Worm (Caenorhabditis elegans) whole organism, late embryonic: Measurements from ENCODE around the gene cwp-1.

ENCODE experiments used
- F13H6.1 ChIP-seq: sonication (generic microtip); optimal IDR thresholded peaks from 2 replicates; lab custom pipeline; 2016; ENCODE audit warnings: missing genetic modification characterization, missing compliant biosample characterization
- ahr-1 ChIP-seq: sonication (generic microtip); optimal IDR thresholded peaks from 2 replicates; lab custom pipeline; 2016; ENCODE audit warnings: missing genetic modification characterization, missing compliant biosample characterization
- ama-1 ChIP-seq: fragments of 150-350 bp; optimal IDR thresholded peaks from 2 replicates; lab custom pipeline; 2014
- eyg-1 ChIP-seq: sonication (generic microtip); optimal IDR thresholded peaks from 2 replicates; lab custom pipeline; 2016; ENCODE audit warnings: missing genotype, missing genetic modification characterization, missing compliant biosample characterization
- fax-1 ChIP-seq: sonication (generic microtip); optimal IDR thresholded peaks from 2 replicates; lab custom pipeline; 2016; ENCODE audit warnings: missing genotype, missing genetic modification characterization, missing compliant biosample characterization
- nfya-1 ChIP-seq: sonication (generic microtip); optimal IDR thresholded peaks from 2 replicates; lab custom pipeline; 2017; ENCODE audit warnings: missing genetic modification characterization, mild to moderate bottlenecking, missing compliant biosample characterization, antibody characterized with exemption, moderate library complexity
- nhr-232 ChIP-seq: sonication (generic microtip); optimal IDR thresholded peaks from 2 replicates; lab custom pipeline; 2016; ENCODE audit warnings: missing genetic modification characterization, missing compliant biosample characterization
- npax-4 ChIP-seq: sonication (generic microtip); optimal IDR thresholded peaks from 2 replicates; lab custom pipeline; 2016; ENCODE audit warnings: missing genetic modification characterization, missing compliant biosample characterization
- pha-2 ChIP-seq: sonication (generic microtip); optimal IDR thresholded peaks from 2 replicates; lab custom pipeline; 2017; ENCODE audit warnings: mild to moderate bottlenecking, missing genetic modification characterization, missing compliant biosample characterization
- pqm-1 ChIP-seq: sonication (generic microtip); optimal IDR thresholded peaks from 2 replicates; lab custom pipeline; 2016; ENCODE audit warnings: missing genetic modification characterization, missing compliant biosample characterization
- sdc-2 ChIP-seq: sonication (generic microtip); optimal IDR thresholded peaks from 2 replicates; lab custom pipeline; 2016; ENCODE audit warnings: missing genotype, missing genetic modification characterization, missing compliant biosample characterization

ce11 chrV:4885372-4885771, 44.3 kb upstream of the cwp-1 start, which contains the start of gene T19H12.3:
- TF ChIP-seq nfya-1 (no peak), ama-1 (lab: Kevin White, UChicago) (no peak), sdc-2 (tag; lab: Kevin White, UChicago) (no peak), nhr-232 (no peak), npax-4 (tag; lab: Kevin White, UChicago) (no peak), eyg-1 (tag; lab: Kevin White, UChicago) (no peak), pha-2 (no peak), fax-1 (tag; lab: Kevin White, UChicago) (no peak), F13H6.1 (tag; lab: Kevin White, UChicago) (no peak), ahr-1 (no peak), pqm-1 (tag; lab: Kevin White, UChicago) (no peak)
